Worm (Caenorhabditis elegans): Measurements from ENCODE around the gene C44C1.1.

DNA sequence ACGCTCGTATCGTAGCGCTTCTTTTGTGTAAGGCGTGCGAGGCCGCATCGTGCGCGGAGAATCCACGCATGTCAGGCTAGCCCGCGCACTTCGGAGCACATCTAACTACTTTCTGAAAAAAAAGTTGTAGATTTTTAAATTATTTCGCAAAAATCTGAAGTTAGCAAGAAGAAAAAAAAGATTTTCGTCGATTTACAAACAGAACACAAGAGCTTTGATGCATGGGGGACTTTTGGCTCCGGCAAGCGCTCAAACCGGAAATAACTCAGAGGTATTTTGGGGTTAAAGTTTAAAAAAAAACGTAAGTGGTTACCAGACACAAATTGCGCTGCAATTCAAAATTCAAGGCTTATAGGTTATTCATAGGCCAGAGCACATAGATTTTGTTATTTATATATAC lies 36.9 kb downstream of the C44C1.1 start, which contains the start of the genes F55A4.13 and nlf-1:
- TF ChIP-seq elt-2 (tag; optimal IDR thresholded peaks at IDR 0.05) (no peak), R02D3.7 (tag; optimal IDR thresholded peaks at IDR 0.05) (no peak), ama-1 (optimal IDR thresholded peaks at IDR 0.05) (no peak), unc-62 (GFP tag; optimal IDR thresholded peaks at IDR 0.05) (no peak), tbx-2 (tag; optimal IDR thresholded peaks at IDR 0.05) (no peak), ztf-11 (tag; optimal IDR thresholded peaks at IDR 0.05) (no peak), nhr-11 (tag; optimal IDR thresholded peaks at IDR 0.05) (no peak), nhr-76 (tag; optimal IDR thresholded peaks at IDR 0.05) (no peak), egl-27 (tag; optimal IDR thresholded peaks at IDR 0.05) (no peak)
